Worm (Caenorhabditis elegans): ENCODE results near the gene F35A5.1.

DNA sequence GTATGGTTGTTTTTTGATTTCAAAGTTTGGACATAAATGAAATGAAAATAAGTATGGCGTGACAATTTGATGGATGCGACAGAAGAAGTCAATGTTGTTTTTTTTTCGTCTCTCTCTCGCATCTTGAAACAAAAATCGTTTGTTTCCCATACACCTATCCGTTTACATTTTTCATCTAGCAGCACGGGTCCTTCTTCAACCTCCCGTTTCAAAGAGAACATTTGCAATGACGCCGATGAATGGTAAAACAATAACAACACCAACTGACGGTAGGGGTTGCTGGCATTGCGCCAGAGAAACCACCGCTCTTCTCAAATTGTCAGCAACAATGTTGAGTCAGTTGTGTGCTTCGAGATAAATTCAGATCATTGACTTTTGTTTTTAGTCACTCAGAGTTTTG, 31.9 kb downstream of the F35A5.1 start:
- no peak for TF ChIP-seq sem-2 (GFP tag; optimal IDR thresholded peaks at IDR 0.05)
- TF ChIP-seq ces-1 (GFP tag; optimal IDR thresholded peaks at IDR 0.05), result no peak
- TF ChIP-seq blmp-1 (tag; optimal IDR thresholded peaks at IDR 0.05), result no peak
- no peak for TF ChIP-seq lin-13 (tag; optimal IDR thresholded peaks at IDR 0.05)
- TF ChIP-seq nhr-237 (tag; optimal IDR thresholded peaks at IDR 0.05), result no peak
- TF ChIP-seq mls-2 (tag; optimal IDR thresholded peaks at IDR 0.05), result no peak
- no peak for TF ChIP-seq elt-1 (tag; optimal IDR thresholded peaks at IDR 0.05; ENCODE audit: borderline replicate concordance, insufficient read depth)
- TF ChIP-seq pha-4 (tag; optimal IDR thresholded peaks at IDR 0.05), result no peak
- TF ChIP-seq lsy-2 (tag; optimal IDR thresholded peaks at IDR 0.05), result no peak
- no peak for TF ChIP-seq lin-32 (GFP tag; optimal IDR thresholded peaks at IDR 0.05)
- peak; percentile 16 for TF ChIP-seq unc-120 (tag; optimal IDR thresholded peaks at IDR 0.05; ENCODE audit: poor library complexity, severe bottlenecking)
- no peak for TF ChIP-seq nhr-76 (tag; optimal IDR thresholded peaks at IDR 0.05)
